Worm (Caenorhabditis elegans): ENCODE data around the gene B0496.11.

DNA sequence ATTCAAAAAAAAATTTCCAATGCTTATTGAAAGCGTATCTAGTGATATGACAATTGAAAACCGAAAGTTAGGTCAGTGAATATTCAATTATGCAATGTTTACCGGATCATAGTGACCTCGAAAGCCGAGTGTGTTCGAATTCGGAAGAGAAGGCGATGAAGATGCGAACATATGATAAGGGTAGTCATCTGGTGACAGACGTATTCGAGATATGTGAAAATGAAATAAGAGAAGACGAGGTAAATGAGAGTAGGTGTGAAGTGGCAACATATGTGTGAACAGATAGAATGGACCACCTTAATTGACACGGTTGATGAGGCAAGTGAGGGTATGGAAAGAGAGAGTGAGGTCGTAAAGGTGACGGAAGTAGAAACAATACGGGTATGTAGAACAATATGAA lies 21.1 kb upstream of the B0496.11 start:
- TF ChIP-seq nhr-28 (tag; optimal IDR thresholded peaks at IDR 0.05) = no peak
- TF ChIP-seq unc-39 (tag; optimal IDR thresholded peaks at IDR 0.05) = no peak
- TF ChIP-seq snpc-4 (tag; optimal IDR thresholded peaks at IDR 0.05) = no peak
- no peak for TF ChIP-seq lsy-2 (tag; optimal IDR thresholded peaks at IDR 0.05)
- no peak for TF ChIP-seq attf-4 (tag; optimal IDR thresholded peaks at IDR 0.05)
- TF ChIP-seq ztf-11 (tag; optimal IDR thresholded peaks at IDR 0.05) = no peak
- no peak for TF ChIP-seq ceh-20 (GFP tag; IDR thresholded peaks at IDR 0.05)
- no peak for TF ChIP-seq nhr-25 (tag; optimal IDR thresholded peaks at IDR 0.05; ENCODE audit: borderline replicate concordance, insufficient read depth)

All from whole organism, L4 larva.